Worm (Caenorhabditis elegans): Measurements from ENCODE around the gene Y40C5A.4.

Gene Y40C5A.4

ce11 chrIV:7393700-7394099 lies 28.8 kb upstream of the Y40C5A.4 start, which contains the start of gene pitr-1 (continued):
- TF ChIP-seq pha-4 (GFP tag; IDR thresholded peaks at IDR 0.05) (peak; percentile 24; the same call in 1 of the 2 replicates), pha-4 (tag; optimal IDR thresholded peaks at IDR 0.05) (no peak), unc-62 (GFP tag; optimal IDR thresholded peaks at IDR 0.05 in 1 of 2) (no peak), unc-62 (tag; optimal IDR thresholded peaks at IDR 0.05) (no peak), fos-1 (tag; optimal IDR thresholded peaks at IDR 0.05) (peak; percentile 24), pqm-1 (tag; optimal IDR thresholded peaks at IDR 0.05) (peak; percentile 88)

DNA sequence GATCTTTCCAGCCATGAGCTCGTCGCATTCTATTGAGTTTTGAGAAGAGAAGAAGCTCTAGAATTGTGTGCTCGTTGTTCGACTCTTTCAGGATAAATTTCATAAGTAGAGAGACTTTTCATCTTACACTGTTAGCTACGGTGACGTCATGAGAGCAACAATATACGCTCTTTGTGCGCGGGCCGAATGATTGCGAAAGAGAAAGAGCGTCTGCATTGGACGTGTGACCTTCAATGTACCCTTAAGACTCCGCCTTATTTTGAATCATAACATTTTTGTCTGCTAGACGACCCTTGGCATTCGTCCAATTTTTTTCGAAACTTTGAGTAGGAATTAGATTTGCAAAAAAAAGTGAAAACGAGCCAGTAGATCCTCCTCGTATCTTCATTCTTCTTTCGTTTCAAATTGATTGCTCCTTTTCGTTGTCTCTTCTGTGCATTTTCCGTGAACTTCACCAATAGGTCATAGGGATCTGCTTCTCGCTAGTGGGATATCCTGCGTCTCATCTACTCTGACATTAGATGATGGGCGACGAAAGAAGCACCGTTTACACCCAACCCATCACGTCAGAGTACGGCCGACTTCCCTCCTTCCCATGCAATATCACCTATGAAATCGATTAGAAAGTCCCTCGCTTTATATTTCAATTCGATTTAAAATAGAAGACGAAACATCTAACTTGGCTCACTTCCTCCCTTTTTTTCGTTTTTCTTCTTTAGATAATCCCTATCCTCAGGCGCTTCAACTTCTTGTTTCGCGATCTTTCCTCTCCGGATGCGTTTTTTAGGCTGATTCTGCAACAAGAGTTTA lies 26.8 kb upstream of the Y40C5A.4 start:
- no peak for TF ChIP-seq ztf-7 (tag; optimal IDR thresholded peaks at IDR 0.05)
- TF ChIP-seq unc-62 (GFP tag; optimal IDR thresholded peaks at IDR 0.05 in 1 of 2) = peak in 1 of 2 experiments; percentile 97
- no peak for TF ChIP-seq unc-62 (tag; optimal IDR thresholded peaks at IDR 0.05)
- TF ChIP-seq nhr-11 (tag; optimal IDR thresholded peaks at IDR 0.05) = peak; percentile 31
- TF ChIP-seq daf-12 (tag; optimal IDR thresholded peaks at IDR 0.05) = no peak
- no peak for TF ChIP-seq pha-4 (GFP tag; IDR thresholded peaks at IDR 0.05)
- TF ChIP-seq pha-4 (tag; optimal IDR thresholded peaks at IDR 0.05) = peak; percentile 82
- no peak for TF ChIP-seq egl-43 (GFP tag; IDR thresholded peaks at IDR 0.05)
- TF ChIP-seq nhr-237 (tag; optimal IDR thresholded peaks at IDR 0.05) = no peak
- peak; percentile 12 for TF ChIP-seq dve-1 (tag; optimal IDR thresholded peaks at IDR 0.05; ENCODE audit: insufficient read depth)
- TF ChIP-seq hif-1 (tag; optimal IDR thresholded peaks at IDR 0.05) = peak in 1 of 2 experiments; percentile 58
- TF ChIP-seq nhr-6 (tag; optimal IDR thresholded peaks at IDR 0.05) = peak; percentile 34
- peak; percentile 67 for TF ChIP-seq hlh-11 (tag; optimal IDR thresholded peaks at IDR 0.05)
- no peak for TF ChIP-seq ceh-82 (tag; optimal IDR thresholded peaks at IDR 0.05)
- peak; percentile 62 for TF ChIP-seq rbr-2 (tag; optimal IDR thresholded peaks at IDR 0.05)
- TF ChIP-seq lsy-2 (tag; optimal IDR thresholded peaks at IDR 0.05) = peak in 1 of 2 experiments; percentile 72
- TF ChIP-seq hmg-1.1 (GFP tag; IDR thresholded peaks at IDR 0.05) = 0 out of 2 replicates have a peak, but pooled peaks have one; percentile 28
- no peak for TF ChIP-seq php-3 (GFP tag; IDR thresholded peaks at IDR 0.05)
- peak; percentile 73 for TF ChIP-seq hlh-30 (tag; optimal IDR thresholded peaks at IDR 0.05; ENCODE audit: insufficient read depth)
- TF ChIP-seq lin-39 (tag; optimal IDR thresholded peaks at IDR 0.05) = no peak
- TF ChIP-seq mep-1 (tag; optimal IDR thresholded peaks at IDR 0.05) = peak; percentile 65
- TF ChIP-seq dpl-1 (GFP tag; optimal IDR thresholded peaks at IDR 0.05) = peak; percentile 5
- TF ChIP-seq dmd-6 (GFP tag; IDR thresholded peaks at IDR 0.05) = peak; percentile 31
- no peak for TF ChIP-seq Y105C5A.15 (GFP tag; IDR thresholded peaks at IDR 0.05)
- peak; percentile 56; the same call in 1 of the 2 replicates for TF ChIP-seq lim-7 (GFP tag; IDR thresholded peaks at IDR 0.05)
- peak; percentile 31 for TF ChIP-seq mes-2 (tag; optimal IDR thresholded peaks at IDR 0.05; ENCODE audit: poor library complexity, severe bottlenecking)
- peak; percentile 47; the same call in 1 of the 2 replicates for TF ChIP-seq madf-9 (GFP tag; conservative IDR thresholded peaks at IDR 0.05)
- peak; percentile 45; the same call in 1 of the 2 replicates for TF ChIP-seq ceh-20 (GFP tag; IDR thresholded peaks at IDR 0.05)
- TF ChIP-seq fkh-10 (GFP tag; optimal IDR thresholded peaks at IDR 0.05) = peak; percentile 7
- TF ChIP-seq ctbp-1 (GFP tag; IDR thresholded peaks at IDR 0.05) = peak; percentile 44; the same call in 1 of the 2 replicates
- TF ChIP-seq aha-1 (tag) = peak; percentile 45

DNA sequence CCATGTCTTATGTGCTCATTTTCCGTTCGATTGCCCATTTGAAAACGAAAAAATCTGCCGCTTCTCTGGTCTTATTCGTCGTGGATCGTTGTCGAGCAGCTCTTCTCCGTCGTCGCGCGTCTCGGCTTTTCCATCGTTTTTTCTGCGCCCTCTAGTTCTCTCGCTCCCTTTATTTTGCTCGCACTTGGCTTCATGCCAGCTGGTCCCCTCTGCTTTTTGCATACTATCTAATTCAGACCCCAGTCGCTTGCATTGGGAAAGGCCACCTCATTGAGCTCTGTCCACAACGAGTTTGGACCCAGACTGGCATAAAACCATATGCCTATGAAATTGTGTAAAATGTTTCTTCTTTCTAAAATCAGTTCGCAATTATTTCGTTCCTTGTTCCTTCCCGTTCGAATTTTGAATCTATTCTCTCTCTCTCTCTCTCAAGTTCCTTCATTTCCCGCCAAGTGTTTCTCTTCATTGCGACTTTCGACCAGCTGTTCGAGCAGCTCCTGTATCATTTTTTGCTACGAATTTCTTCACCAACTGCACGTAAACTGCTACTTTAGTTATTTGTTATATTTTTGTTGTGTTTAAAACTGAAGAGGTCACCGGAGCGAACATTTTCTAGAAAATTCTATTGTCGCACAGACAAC lies 25.3 kb upstream of the Y40C5A.4 start:
- TF ChIP-seq nhr-77 (tag; optimal IDR thresholded peaks at IDR 0.05) (no peak), set-16 (GFP tag; IDR thresholded peaks at IDR 0.05) (peak; percentile 39; the same call in 1 of the 2 replicates), vab-7 (GFP tag; IDR thresholded peaks at IDR 0.05) (0 out of 2 replicates have a peak, but pooled peaks have one; percentile 9), lin-29 (GFP tag; IDR thresholded peaks at IDR 0.05) (no peak), hlh-11 (tag; optimal IDR thresholded peaks at IDR 0.05) (peak; percentile 52), lsy-2 (tag; optimal IDR thresholded peaks at IDR 0.05) (peak in 1 of 2 experiments; percentile 14), sdz-12 (GFP tag; optimal IDR thresholded peaks at IDR 0.05) (no peak), nhr-11 (tag; optimal IDR thresholded peaks at IDR 0.05) (peak; percentile 18), nhr-25 (tag; optimal IDR thresholded peaks at IDR 0.05; ENCODE audit: borderline replicate concordance, insufficient read depth) (no peak), hlh-30 (tag; optimal IDR thresholded peaks at IDR 0.05; ENCODE audit: insufficient read depth) (peak; percentile 19), hif-1 (tag; optimal IDR thresholded peaks at IDR 0.05) (peak in 1 of 2 experiments; percentile 90), nhr-6 (tag; optimal IDR thresholded peaks at IDR 0.05) (peak; percentile 49), dmd-6 (GFP tag; IDR thresholded peaks at IDR 0.05) (peak; percentile 16; the same call in 1 of the 2 replicates), mes-2 (tag; optimal IDR thresholded peaks at IDR 0.05; ENCODE audit: poor library complexity, severe bottlenecking) (peak; percentile 35), daf-16 (GFP tag; optimal IDR thresholded peaks at IDR 0.05) (peak in 1 of 2 experiments; percentile 62), daf-16 (tag; optimal IDR thresholded peaks at IDR 0.05) (no peak), rbr-2 (tag; optimal IDR thresholded peaks at IDR 0.05) (peak; percentile 57), egl-43 (GFP tag; IDR thresholded peaks at IDR 0.05) (0 out of 2 replicates have a peak, but pooled peaks have one; percentile 56), mxl-3 (GFP tag; optimal IDR thresholded peaks at IDR 0.05) (no peak)

All from whole organism, L4 larva.